Worm (Caenorhabditis elegans): Measurements from ENCODE around the gene dpr-1.

ce11 chrV:13984828-13985227, 42.8 kb upstream of the dpr-1 start, which contains the start of gene end-1:
- TF ChIP-seq unc-130 (GFP tag; optimal IDR thresholded peaks at IDR 0.05) (no peak), akir-1 (GFP tag; optimal IDR thresholded peaks at IDR 0.05) (no peak), ztf-6 (GFP tag; IDR thresholded peaks at IDR 0.05) (no peak), mcd-1 (GFP tag; IDR thresholded peaks at IDR 0.05) (no peak), ekl-4 (GFP tag; IDR thresholded peaks at IDR 0.05) (no peak), snpc-4 (GFP tag; optimal IDR thresholded peaks at IDR 0.05) (no peak), snpc-4 (tag; optimal IDR thresholded peaks at IDR 0.05) (no peak)
